Worm (Caenorhabditis elegans) whole organism, midembryonic: ENCODE data around the gene Y25C1A.6.

ENCODE experiments used
- cog-1 ChIP-seq: sonication (generic microtip); optimal IDR thresholded peaks from 2 replicates; lab custom pipeline; 2016; ENCODE audit warnings: missing genetic modification characterization, missing compliant biosample characterization
- flt-1 ChIP-seq: fragments of 200-800 bp; sonication (Bioruptor generic); IDR thresholded peaks from 2 replicates; pipeline ENCODE4 v1.3.6; 2022; ENCODE audit warnings: missing genetic modification characterization, missing compliant biosample characterization
- klf-2 ChIP-seq: fragments of 200-800 bp; sonication (Bioruptor generic); conservative IDR thresholded peaks from 2 replicates; pipeline ENCODE4 v1.3.6; 2022; ENCODE audit warnings: missing genetic modification reagents, missing genetic modification characterization, missing compliant biosample characterization
- ztf-23 ChIP-seq: fragments of 200-800 bp; sonication (Bioruptor generic); IDR thresholded peaks from 2 replicates; pipeline ENCODE4 v1.3.6; 2022; ENCODE audit warnings: missing genetic modification reagents, missing genetic modification characterization, missing compliant biosample characterization

DNA sequence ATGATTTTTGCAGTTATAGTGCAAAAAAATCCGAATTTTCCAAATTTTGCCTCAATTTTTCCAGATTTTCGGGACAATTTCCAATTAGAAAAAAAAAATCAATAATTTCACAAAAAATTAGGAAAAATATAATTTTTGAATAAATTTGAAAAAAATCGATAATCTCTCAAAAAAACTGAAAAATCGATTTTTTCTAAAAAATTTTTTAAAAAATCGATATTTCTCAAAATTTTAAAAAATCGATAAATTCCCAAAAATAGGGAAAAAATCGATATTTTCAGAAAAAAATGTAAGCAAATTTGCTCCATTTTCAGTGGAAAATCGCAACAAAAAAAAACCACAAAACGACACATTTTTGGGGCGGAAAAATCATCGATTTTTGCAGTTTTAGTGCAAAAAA, 7.0 kb downstream of the Y25C1A.6 start:
- TF ChIP-seq ztf-23 (GFP tag; lab: Robert Waterston, UW) (no peak), cog-1 (no peak), klf-2 (GFP tag; lab: Robert Waterston, UW) (no peak), flt-1 (GFP tag; lab: Robert Waterston, UW) (no peak)
